Fruit fly (Drosophila melanogaster) Kc167 (cell line): ENCODE data around the gene CG34138.

Source experiments
- Myc ChIP-seq: fragments of >200 bp; optimal IDR thresholded peaks from 2 replicates; lab custom pipeline; 2017; ENCODE audit warnings: missing external identifiers
- Sin3A ChIP-seq: fragments of >200 bp; optimal IDR thresholded peaks from 2 replicates; lab custom pipeline; 2018; ENCODE audit warnings: missing external identifiers
- h ChIP-seq: fragments of >200 bp; optimal IDR thresholded peaks from 3 replicates; lab custom pipeline; 2018; ENCODE audit warnings: missing external identifiers
- insv ChIP-seq: fragments of >200 bp; optimal IDR thresholded peaks from 3 replicates; lab custom pipeline; 2018; ENCODE audit warnings: missing external identifiers
- psq ChIP-seq: fragments of >200 bp; optimal IDR thresholded peaks from 2 replicates; lab custom pipeline; 2017; ENCODE audit warnings: missing external identifiers
- ttk ChIP-seq: sonication (Bioruptor generic); optimal IDR thresholded peaks from 2 replicates; lab custom pipeline; 2017; ENCODE audit warnings: missing external identifiers

Gene CG34138

dm6 chr3R:19672905-19673304 is 38.2 kb downstream of the CG34138 start:
- no peak for TF ChIP-seq insv (lab: Kevin White, UChicago)
- TF ChIP-seq psq: no peak
- TF ChIP-seq ttk (lab: Kevin White, UChicago): no peak
- TF ChIP-seq h (lab: Kevin White, UChicago): no peak
- no peak for TF ChIP-seq Sin3A (lab: Kevin White, UChicago)
- no peak for TF ChIP-seq Myc (lab: Kevin White, UChicago)

dm6 chr3R:19679832-19680231 is 45.1 kb downstream of the CG34138 start:
- TF ChIP-seq Sin3A (lab: Kevin White, UChicago): no peak
- TF ChIP-seq Myc (lab: Kevin White, UChicago): no peak
- no peak for TF ChIP-seq psq

dm6 chr3R:19682424-19682823 is 47.7 kb downstream of the CG34138 start:
- no peak for TF ChIP-seq Sin3A (lab: Kevin White, UChicago)
- TF ChIP-seq ttk (lab: Kevin White, UChicago): no peak
- no peak for TF ChIP-seq Myc (lab: Kevin White, UChicago)
- no peak for TF ChIP-seq insv (lab: Kevin White, UChicago)
- no peak for TF ChIP-seq h (lab: Kevin White, UChicago)
- TF ChIP-seq psq: no peak
